Fruit fly (Drosophila melanogaster): ENCODE results near the gene Naglu.

The Naglu gene

dm6 chr2L:8370364-8371326, 41.0 kb downstream of the Naglu start, which contains the start of gene CG17292 (continued):
- TF ChIP-seq CG4617 (GFP tag; optimal IDR thresholded peaks at IDR 0.05; ENCODE audit: borderline replicate concordance) (peak; percentile 23), CG42726 (GFP tag; IDR thresholded peaks at IDR 0.05; ENCODE audit: partially characterized antibody) (peak; percentile 74), MBD-R2 (GFP tag; IDR thresholded peaks at IDR 0.05) (peak; percentile 67), peb (GFP tag; IDR thresholded peaks at IDR 0.05) (no peak), Trl (optimal IDR thresholded peaks at IDR 0.05) (no peak), Trl (GFP tag; optimal IDR thresholded peaks at IDR 0.05) (peak; percentile 43), H2.0 (GFP tag; IDR thresholded peaks at IDR 0.05) (peak; percentile 37; the same call in 1 of the 2 replicates), seq (GFP tag; IDR thresholded peaks at IDR 0.05) (peak; percentile 43; the same call in 1 of the 2 replicates), maf-S (GFP tag; optimal IDR thresholded peaks at IDR 0.05) (peak; percentile 17), vfl (GFP tag; optimal IDR thresholded peaks at IDR 0.05) (no peak), ash1 (GFP tag; optimal IDR thresholded peaks at IDR 0.05) (no peak), CG30403 (GFP tag; optimal IDR thresholded peaks at IDR 0.05) (no peak), tgo (GFP tag; IDR thresholded peaks at IDR 0.05) (peak; percentile 46; the same call in 2 of the 3 replicates), D19A (tag; optimal IDR thresholded peaks at IDR 0.05) (peak; percentile 22), br (optimal IDR thresholded peaks at IDR 0.05) (no peak), CG17186 (GFP tag; optimal IDR thresholded peaks at IDR 0.05) (peak; percentile 11), CG1602 (GFP tag; optimal IDR thresholded peaks at IDR 0.05) (no peak), sna (GFP tag; IDR thresholded peaks at IDR 0.05; ENCODE audit: partially characterized antibody) (peak; percentile 89), CG2199 (GFP tag; IDR thresholded peaks at IDR 0.05) (no peak), Spps (tag; optimal IDR thresholded peaks at IDR 0.05) (no peak), dmrt11E (tag; optimal IDR thresholded peaks at IDR 0.05) (no peak), aop (GFP tag; IDR thresholded peaks at IDR 0.05) (no peak), NC2β (GFP tag; optimal IDR thresholded peaks at IDR 0.05) (peak; percentile 32), abd-A (tag; optimal IDR thresholded peaks at IDR 0.05) (peak; percentile 91), CG13624 (GFP tag; optimal IDR thresholded peaks at IDR 0.05) (peak; percentile 69), cato (GFP tag; optimal IDR thresholded peaks at IDR 0.05; ENCODE audit: borderline replicate concordance) (no peak), Hr51 (GFP tag; optimal IDR thresholded peaks at IDR 0.05) (peak in 1 of 2 experiments; percentile 23), CG12219 (GFP tag; optimal IDR thresholded peaks at IDR 0.05) (peak; percentile 58), Fer3 (tag; optimal IDR thresholded peaks at IDR 0.05) (peak; percentile 30), zfh2 (GFP tag; optimal IDR thresholded peaks at IDR 0.05) (peak; percentile 1), Bteb2 (GFP tag; optimal IDR thresholded peaks at IDR 0.05) (no peak), bigmax (GFP tag; optimal IDR thresholded peaks at IDR 0.05) (no peak), CG18011 (GFP tag; optimal IDR thresholded peaks at IDR 0.05) (peak; percentile 39), CG4424 (GFP tag; optimal IDR thresholded peaks at IDR 0.05) (no peak), CG10543 (GFP tag; optimal IDR thresholded peaks at IDR 0.05) (peak; percentile 93), pum (GFP tag; optimal IDR thresholded peaks at IDR 0.05) (no peak), CG32772 (GFP tag; IDR thresholded peaks at IDR 0.05) (peak; percentile 31; the same call in 1 of the 2 replicates), Xbp1 (GFP tag; optimal IDR thresholded peaks at IDR 0.05) (peak; percentile 12), slbo (GFP tag; IDR thresholded peaks at IDR 0.05) (peak; percentile 69), CG6654 (GFP tag; optimal IDR thresholded peaks at IDR 0.05) (no peak), wor (GFP tag; IDR thresholded peaks at IDR 0.05) (no peak), gro (GFP tag; optimal IDR thresholded peaks at IDR 0.05) (peak; percentile 71), CG32767 (GFP tag; IDR thresholded peaks at IDR 0.05) (peak; percentile 33; the same call in 1 of the 2 replicates), CG16863 (GFP tag; optimal IDR thresholded peaks at IDR 0.05) (peak; percentile 6), ERR (GFP tag; optimal IDR thresholded peaks at IDR 0.05) (peak; percentile 6), CkIIα-i1 (GFP tag; IDR thresholded peaks at IDR 0.05) (no peak), CG2889 (GFP tag; IDR thresholded peaks at IDR 0.05) (no peak), Adf1 (GFP tag; IDR thresholded peaks at IDR 0.05) (peak; percentile 66), CG14667 (GFP tag; IDR thresholded peaks at IDR 0.05) (no peak), CG11398 (GFP tag; optimal IDR thresholded peaks at IDR 0.05) (peak; percentile 50)

Data from whole organism, embryonic.